Worm (Caenorhabditis elegans): ENCODE measurements around the gene rnp-4.

DNA sequence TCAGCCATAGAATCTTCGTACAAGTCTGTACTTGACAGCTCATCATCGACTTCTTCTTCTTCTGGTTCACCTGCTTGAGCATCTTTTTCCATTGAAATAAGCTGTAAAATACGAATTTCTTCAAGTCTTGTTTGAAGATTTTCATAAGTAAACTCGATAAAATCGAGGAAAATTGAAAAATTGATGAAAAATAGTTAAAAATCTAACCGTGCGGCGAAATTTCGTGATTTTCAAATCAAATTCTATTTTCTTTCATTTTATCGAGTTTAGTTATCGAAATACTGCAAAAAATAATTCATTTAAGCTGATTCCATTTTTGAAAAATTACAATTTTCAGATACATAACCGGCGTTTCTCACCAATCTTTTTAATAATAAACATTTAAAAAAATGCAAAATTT, 9.0 kb downstream of the rnp-4 start, which contains the start of gene R07E5.11:
- no peak for TF ChIP-seq nhr-28 (tag; optimal IDR thresholded peaks at IDR 0.05)
- no peak for TF ChIP-seq nhr-6 (tag; optimal IDR thresholded peaks at IDR 0.05)

All from whole organism, L4 larva.